Fruit fly (Drosophila melanogaster) whole organism, embryonic: ENCODE data around the gene Pka-C3.

ENCODE experiments used
- CG11695 ChIP-seq: fragments of 200-800 bp; sonication (Bioruptor generic); IDR thresholded peaks from 3 replicates; pipeline ENCODE4 v1.3.6; 2022; ENCODE audit warnings: missing biosample characterization, missing genetic modification characterization
- CG12104 ChIP-seq: fragments of 200-800 bp; sonication (Bioruptor generic); optimal IDR thresholded peaks from 3 replicates; lab custom pipeline; 2016; ENCODE audit warnings: missing biosample characterization, missing genetic modification characterization
- CG14710 ChIP-seq: fragments of 200-800 bp; sonication (Bioruptor generic); optimal IDR thresholded peaks from 3 replicates; lab custom pipeline; 2019; ENCODE audit warnings: missing biosample characterization, mild to moderate bottlenecking, missing genetic modification characterization, moderate library complexity
- CG15601 ChIP-seq: fragments of 200-800 bp; sonication (Bioruptor generic); optimal IDR thresholded peaks from 3 replicates; lab custom pipeline; 2019; ENCODE audit warnings: missing biosample characterization, mild to moderate bottlenecking, missing genetic modification characterization, moderate library complexity
- CG16779 ChIP-seq: fragments of 200-800 bp; sonication (Bioruptor generic); IDR thresholded peaks from 2 replicates; pipeline ENCODE4 v1.3.6; 2022; ENCODE audit warnings: missing biosample characterization, missing genetic modification characterization
- CG17328 ChIP-seq: fragments of 200-800 bp; sonication (Bioruptor generic); IDR thresholded peaks from 2 replicates; pipeline ENCODE4 v1.3.6; 2022; ENCODE audit warnings: missing biosample characterization, missing genetic modification characterization
- CG17359 ChIP-seq: fragments of 200-800 bp; sonication (Bioruptor generic); optimal IDR thresholded peaks from 3 replicates; lab custom pipeline; 2018; ENCODE audit warnings: missing biosample characterization, mild to moderate bottlenecking, missing genetic modification characterization, moderate library complexity
- CG17361 ChIP-seq: fragments of 200-800 bp; sonication (Bioruptor generic); IDR thresholded peaks from 3 replicates; pipeline ENCODE4 v1.3.6; 2022; ENCODE audit warnings: missing biosample characterization, missing genetic modification characterization
- CG18619 ChIP-seq: fragments of 200-800 bp; sonication (Bioruptor generic); optimal IDR thresholded peaks from 3 replicates; lab custom pipeline; 2017; ENCODE audit warnings: missing biosample characterization, mild to moderate bottlenecking, missing genetic modification characterization
- CG18764 ChIP-seq: fragments of 200-800 bp; sonication (Bioruptor generic); optimal IDR thresholded peaks from 3 replicates; lab custom pipeline; 2016; ENCODE audit warnings: missing biosample characterization, missing genetic modification characterization
- CG2116 ChIP-seq: fragments of 200-800 bp; sonication (Bioruptor generic); optimal IDR thresholded peaks from 3 replicates; lab custom pipeline; 2018; ENCODE audit warnings: missing biosample characterization, mild to moderate bottlenecking, missing genetic modification characterization
- CG30403 ChIP-seq: fragments of 200-800 bp; sonication (Bioruptor generic); optimal IDR thresholded peaks from 3 replicates; lab custom pipeline; 2016; ENCODE audit warnings: missing biosample characterization, missing genetic modification characterization
- CG30431 ChIP-seq: fragments of 200-800 bp; sonication (Bioruptor generic); optimal IDR thresholded peaks from 2 replicates; lab custom pipeline; 2017; ENCODE audit warnings: missing biosample characterization, missing genetic modification characterization
- CG3065 ChIP-seq: fragments of 200-800 bp; sonication (Bioruptor generic); optimal IDR thresholded peaks from 2 replicates; lab custom pipeline; 2016; ENCODE audit warnings: missing biosample characterization, missing genetic modification characterization
- CG33213 ChIP-seq: fragments of 200-800 bp; sonication (Bioruptor generic); optimal IDR thresholded peaks from 3 replicates; lab custom pipeline; 2016; ENCODE audit warnings: missing biosample characterization, missing genetic modification characterization
- CG4707 ChIP-seq: fragments of 200-800 bp; sonication (Bioruptor generic); optimal IDR thresholded peaks from 2 replicates; lab custom pipeline; 2018; ENCODE audit warnings: missing biosample characterization, mild to moderate bottlenecking, missing genetic modification characterization, moderate library complexity
- CG5180 ChIP-seq: fragments of 200-800 bp; sonication (Bioruptor generic); optimal IDR thresholded peaks from 3 replicates; lab custom pipeline; 2017; ENCODE audit warnings: missing biosample characterization, missing genetic modification characterization, mild to moderate bottlenecking, moderate library complexity, missing genetic modification reagents
- CG8944 ChIP-seq: fragments of 200-800 bp; sonication (Bioruptor generic); optimal IDR thresholded peaks from 3 replicates; lab custom pipeline; 2016; ENCODE audit warnings: missing biosample characterization, missing genetic modification characterization
- Dip2 ChIP-seq: fragments of 200-800 bp; sonication (Bioruptor generic); IDR thresholded peaks from 2 replicates; pipeline ENCODE4 v1.3.6; 2022; ENCODE audit warnings: missing biosample characterization, missing genetic modification characterization
- E2f1 ChIP-seq: fragments of 200-800 bp; sonication (Bioruptor generic); IDR thresholded peaks from 2 replicates; pipeline ENCODE4 v1.3.6; 2022; ENCODE audit warnings: missing biosample characterization, missing genetic modification characterization
- Eip74EF ChIP-seq, 2 experiments: fragments of 200-800 bp in 1 of 2; fragments of >200 bp in 1 of 2; sonication (Bioruptor generic) in 1 of 2; optimal IDR thresholded peaks; 2 replicates each; lab custom pipeline; 2017 to 2019; ENCODE audit warnings: missing biosample characterization in 2 of 2, missing genetic modification characterization in 2 of 2, mild to moderate bottlenecking in 1 of 2, moderate library complexity in 1 of 2
- Elba2 ChIP-seq: fragments of 200-800 bp; sonication (Bioruptor generic); optimal IDR thresholded peaks from 3 replicates; lab custom pipeline; 2016; ENCODE audit warnings: missing biosample characterization, missing genetic modification characterization
- Ets65A ChIP-seq: fragments of 200-800 bp; sonication (Bioruptor generic); peaks from one replicate; lab custom pipeline; 2016; ENCODE audit warnings: missing biosample characterization, missing genetic modification characterization
- HmgD ChIP-seq: fragments of 200-800 bp; sonication (Bioruptor generic); optimal IDR thresholded peaks from 3 replicates; lab custom pipeline; 2016; ENCODE audit warnings: missing biosample characterization, missing genetic modification characterization
- Hmr ChIP-seq: fragments of 200-800 bp; sonication (Bioruptor generic); optimal IDR thresholded peaks from 3 replicates; lab custom pipeline; 2017; ENCODE audit warnings: mild to moderate bottlenecking, missing biosample characterization, missing genetic modification reagents, missing genetic modification characterization
- Hr39 ChIP-seq: fragments of >200 bp; optimal IDR thresholded peaks from 2 replicates; lab custom pipeline; 2017
- Hr51 ChIP-seq, 2 experiments: fragments of 200-800 bp; sonication (Bioruptor generic); optimal IDR thresholded peaks; 2 replicates in 1 of 2; 3 replicates in 1 of 2; lab custom pipeline; 2016 to 2018; ENCODE audit warnings: missing biosample characterization in 2 of 2, missing genetic modification characterization in 2 of 2, mild to moderate bottlenecking in 1 of 2, moderate library complexity in 1 of 2
- Oli ChIP-seq: fragments of 200-800 bp; sonication (Bioruptor generic); optimal IDR thresholded peaks from 2 replicates; lab custom pipeline; 2018; ENCODE audit warnings: missing biosample characterization, mild to moderate bottlenecking, missing genetic modification characterization, moderate library complexity
- Ptx1 ChIP-seq: fragments of 200-800 bp; sonication (Bioruptor generic); IDR thresholded peaks from 2 replicates; pipeline ENCODE4 v1.3.6; 2022; ENCODE audit warnings: missing biosample characterization, missing genetic modification characterization
- Usf ChIP-seq: fragments of 200-800 bp; sonication (Bioruptor generic); optimal IDR thresholded peaks from 2 replicates; lab custom pipeline; 2017; ENCODE audit warnings: missing genotype, missing biosample characterization, missing genetic modification characterization
- abd-A ChIP-seq: fragments of 200-800 bp; sonication (Bioruptor generic); optimal IDR thresholded peaks from 3 replicates; lab custom pipeline; 2019; ENCODE audit warnings: missing biosample characterization, mild to moderate bottlenecking, missing genetic modification characterization, moderate library complexity
- bbx ChIP-seq: fragments of 200-800 bp; sonication (Bioruptor generic); IDR thresholded peaks from 2 replicates; pipeline ENCODE4 v1.3.6; 2022; ENCODE audit warnings: missing biosample characterization, missing genetic modification characterization; ENCODE audit not compliant: partially characterized antibody
- cad ChIP-seq: fragments of >200 bp; optimal IDR thresholded peaks from 2 replicates; lab custom pipeline; 2017; ENCODE audit warnings: missing biosample characterization, missing genetic modification characterization
- crol ChIP-seq: fragments of 200-800 bp; sonication (Bioruptor generic); IDR thresholded peaks from 2 replicates; pipeline ENCODE4 v1.3.6; 2022; ENCODE audit warnings: missing biosample characterization, missing genetic modification characterization
- dimm ChIP-seq: fragments of 200-800 bp; sonication (Bioruptor generic); IDR thresholded peaks from 2 replicates; pipeline ENCODE4 v1.3.6; 2022; ENCODE audit warnings: missing biosample characterization, missing genetic modification characterization
- eve ChIP-seq, 2 experiments: fragments of >200 bp; optimal IDR thresholded peaks; 2 replicates each; lab custom pipeline; 2017; ENCODE audit warnings: missing biosample characterization in 2 of 2, missing genetic modification characterization in 2 of 2
- fru ChIP-seq: fragments of >200 bp; optimal IDR thresholded peaks from 2 replicates; lab custom pipeline; 2017
- grau ChIP-seq: fragments of 200-800 bp; optimal IDR thresholded peaks from 3 replicates; lab custom pipeline; 2019; ENCODE audit warnings: missing biosample characterization, mild to moderate bottlenecking, missing genetic modification characterization, moderate library complexity
- gsb-n ChIP-seq: fragments of 200-800 bp; sonication (Bioruptor generic); optimal IDR thresholded peaks from 3 replicates; lab custom pipeline; 2018; ENCODE audit warnings: missing biosample characterization, mild to moderate bottlenecking, missing genetic modification characterization
- klu ChIP-seq: fragments of 200-800 bp; sonication (Bioruptor generic); IDR thresholded peaks from 2 replicates; pipeline ENCODE4 v1.3.6; 2022; ENCODE audit warnings: missing biosample characterization, missing genetic modification characterization
- lmd ChIP-seq: fragments of 200-800 bp; sonication (Bioruptor generic); IDR thresholded peaks from 2 replicates; pipeline ENCODE4 v1.3.6; 2022; ENCODE audit warnings: missing biosample characterization, missing genetic modification characterization
- mirr ChIP-seq: fragments of 200-800 bp; sonication (Bioruptor generic); optimal IDR thresholded peaks from 3 replicates; lab custom pipeline; 2018; ENCODE audit warnings: missing biosample characterization, mild to moderate bottlenecking, missing genetic modification characterization
- nerfin-1 ChIP-seq: fragments of 200-800 bp; sonication (Bioruptor generic); optimal IDR thresholded peaks from 3 replicates; lab custom pipeline; 2019; ENCODE audit warnings: missing biosample characterization, mild to moderate bottlenecking, missing genetic modification characterization, moderate library complexity
- peb ChIP-seq: fragments of 200-800 bp; sonication (Bioruptor generic); IDR thresholded peaks from 2 replicates; pipeline ENCODE4 v1.3.6; 2022; ENCODE audit warnings: missing biosample characterization, missing genetic modification characterization
- pnt ChIP-seq: fragments of 200-800 bp; sonication (Bioruptor generic); optimal IDR thresholded peaks from 3 replicates; lab custom pipeline; 2016; ENCODE audit warnings: missing biosample characterization, missing genetic modification characterization
- pros ChIP-seq: fragments of 200-800 bp; sonication (Bioruptor generic); optimal IDR thresholded peaks from 3 replicates; lab custom pipeline; 2019; ENCODE audit warnings: missing biosample characterization, mild to moderate bottlenecking, missing genetic modification characterization, moderate library complexity
- row ChIP-seq: fragments of 200-800 bp; sonication (Bioruptor generic); IDR thresholded peaks from 3 replicates; pipeline ENCODE4 v1.3.6; 2022; ENCODE audit warnings: missing biosample characterization, missing genetic modification characterization
- schlank ChIP-seq: fragments of 200-800 bp; sonication (Bioruptor generic); optimal IDR thresholded peaks from 2 replicates; lab custom pipeline; 2018; ENCODE audit warnings: missing biosample characterization, mild to moderate bottlenecking, missing genetic modification characterization
- unc-4 ChIP-seq: fragments of 200-800 bp; sonication (Bioruptor generic); IDR thresholded peaks from 2 replicates; pipeline ENCODE4 v1.3.6; 2022; ENCODE audit warnings: missing biosample characterization, missing genetic modification characterization; ENCODE audit not compliant: partially characterized antibody
- vfl ChIP-seq: fragments of 200-800 bp; sonication (Bioruptor generic); optimal IDR thresholded peaks from 2 replicates; lab custom pipeline; 2016; ENCODE audit warnings: missing biosample characterization, missing genetic modification characterization
- vnd ChIP-seq: fragments of 200-800 bp; sonication (Bioruptor generic); IDR thresholded peaks from 3 replicates; pipeline ENCODE4 v1.3.6; 2022; ENCODE audit warnings: missing biosample characterization, missing genetic modification characterization; ENCODE audit not compliant: partially characterized antibody
- zen2 ChIP-seq: fragments of 200-800 bp; sonication (Bioruptor generic); IDR thresholded peaks from 3 replicates; pipeline ENCODE4 v1.3.6; 2022; ENCODE audit warnings: missing biosample characterization, missing genetic modification characterization; ENCODE audit not compliant: partially characterized antibody

The Pka-C3 gene

DNA sequence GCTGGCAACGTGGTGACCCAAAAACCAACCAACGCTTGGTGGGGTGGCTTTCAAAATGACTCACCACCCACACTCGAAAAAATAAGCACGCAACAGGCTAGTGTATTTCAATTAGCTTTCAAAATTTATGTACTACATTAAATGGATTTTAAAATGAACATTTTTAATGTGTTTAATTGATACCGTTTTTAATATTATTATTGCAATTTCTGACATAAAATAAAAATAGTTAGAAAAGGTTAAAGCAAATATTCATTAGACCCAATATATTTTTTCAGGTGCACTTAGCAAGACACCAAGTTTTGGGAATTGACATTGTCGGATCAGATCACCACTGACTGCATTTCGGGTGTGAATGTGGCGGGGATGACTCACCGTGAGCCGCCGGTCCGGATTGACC lies 48.3 kb downstream of the Pka-C3 start (continued):
- TF ChIP-seq CG30403 (GFP tag; lab: Kevin White, UChicago) (peak; percentile 11), Dip2 (GFP tag; lab: Robert Waterston, UW) (no peak), Eip74EF (GFP tag; optimal IDR thresholded peaks at IDR 0.05; lab: Kevin White, UChicago) (no peak), unc-4 (GFP tag; lab: Robert Waterston, UW) (no peak), bbx (GFP tag; lab: Robert Waterston, UW) (no peak), nerfin-1 (tag; lab: Kevin White, UChicago) (peak; percentile 32), zen2 (no peak), Ptx1 (GFP tag; lab: Robert Waterston, UW) (peak; percentile 43), CG5180 (GFP tag; lab: Kevin White, UChicago) (no peak), CG33213 (GFP tag; lab: Kevin White, UChicago) (no peak), lmd (GFP tag; lab: Robert Waterston, UW) (peak; percentile 23; the same call in 1 of the 2 replicates), schlank (tag; lab: Kevin White, UChicago) (no peak), CG8944 (GFP tag; lab: Kevin White, UChicago) (no peak), CG18619 (no peak), CG15601 (no peak), mirr (no peak), CG18764 (GFP tag; lab: Kevin White, UChicago) (no peak), Hmr (no peak), CG16779 (GFP tag; lab: Robert Waterston, UW) (no peak), CG12104 (no peak), CG2116 (GFP tag; lab: Kevin White, UChicago) (no peak), vfl (GFP tag; lab: Kevin White, UChicago) (no peak), Elba2 (GFP tag; lab: Kevin White, UChicago) (no peak), grau (tag; lab: Kevin White, UChicago) (no peak), CG17328 (GFP tag; lab: Robert Waterston, UW) (no peak), Ets65A (GFP tag; lab: Kevin White, UChicago) (no peak), dimm (GFP tag; lab: Robert Waterston, UW) (no peak), eve (GFP tag; optimal IDR thresholded peaks at IDR 0.05; lab: Kevin White, UChicago) (peak in 1 of 2 experiments; percentile 31), Oli (tag; lab: Kevin White, UChicago) (peak; percentile 15), CG4707 (no peak), crol (no peak), CG17361 (GFP tag; lab: Robert Waterston, UW) (no peak), CG17359 (tag; lab: Kevin White, UChicago) (no peak), abd-A (tag; lab: Kevin White, UChicago) (no peak), fru (lab: Kevin White, UChicago) (no peak), vnd (no peak), peb (GFP tag; lab: Robert Waterston, UW) (no peak), Usf (GFP tag; lab: Kevin White, UChicago) (no peak), pnt (GFP tag; lab: Kevin White, UChicago) (no peak), E2f1 (peak; percentile 37), Hr51 (GFP tag; optimal IDR thresholded peaks at IDR 0.05; lab: Kevin White, UChicago) (peak in 1 of 2 experiments; percentile 48), CG30431 (no peak), gsb-n (no peak), cad (GFP tag; lab: Kevin White, UChicago) (no peak), Hr39 (lab: Kevin White, UChicago) (no peak), HmgD (GFP tag; lab: Kevin White, UChicago) (no peak), klu (GFP tag; lab: Robert Waterston, UW) (no peak), row (GFP tag; lab: Robert Waterston, UW) (peak; percentile 58; the same call in 2 of the 3 replicates), pros (no peak), CG3065 (GFP tag; lab: Kevin White, UChicago) (no peak), CG14710 (tag; lab: Kevin White, UChicago) (no peak), CG11695 (GFP tag; lab: Robert Waterston, UW) (0 out of 3 replicates have a peak, but pooled peaks have one; percentile 24)
